Worm (Caenorhabditis elegans): ENCODE measurements around the gene F10E9.7.

F10E9.7 gene

ce11 chrIII:8319100-8319499 is 11.9 kb upstream of the F10E9.7 start, which contains the start of gene F10E9.11:
Gene F10E9.11 (minus strand): TSS chrIII:8319260.
- no peak for TF ChIP-seq unc-62 (GFP tag; optimal IDR thresholded peaks at IDR 0.05)

ce11 chrIII:8318488-8318887 is 11.2 kb upstream of the F10E9.7 start, which contains the start of gene sas-4:
Gene sas-4 (minus strand): TSS chrIII:8318588.
- TF ChIP-seq unc-62 (GFP tag; optimal IDR thresholded peaks at IDR 0.05) = no peak

ce11 chrIII:8312393-8312792 is 5.2 kb upstream of the F10E9.7 start, which contains the start of gene F10E9.2:
Gene F10E9.2 (plus strand): TSS chrIII:8312693.
- no peak for TF ChIP-seq unc-62 (GFP tag; optimal IDR thresholded peaks at IDR 0.05)

- TF ChIP-seq unc-62 (GFP tag; optimal IDR thresholded peaks at IDR 0.05) = no peak
Observed at ce11 chrIII:8310239-8311057, 3.2 kb upstream of the F10E9.7 start, which contains the start of gene F10E9.3. Gene F10E9.3 (plus strand): TSS chrIII:8311007.

ce11 chrIII:8308238-8308637 is 997 bp upstream of the F10E9.7 start, which contains the start of gene F10E9.4:
Gene F10E9.4 (plus strand): TSS chrIII:8308538.
- TF ChIP-seq unc-62 (GFP tag; optimal IDR thresholded peaks at IDR 0.05) = no peak

ce11 chrIII:8305816-8306215 is 1.4 kb downstream of the F10E9.7 start:
- TF ChIP-seq unc-62 (GFP tag; optimal IDR thresholded peaks at IDR 0.05) = no peak

- no peak for TF ChIP-seq unc-62 (GFP tag; optimal IDR thresholded peaks at IDR 0.05)
Observed at ce11 chrIII:8305304-8305703, 1.9 kb downstream of the F10E9.7 start.

- TF ChIP-seq unc-62 (GFP tag; optimal IDR thresholded peaks at IDR 0.05) = no peak
Observed at ce11 chrIII:8303440-8303839, 3.8 kb downstream of the F10E9.7 start.

ce11 chrIII:8300860-8301396 is 6.3 kb downstream of the F10E9.7 start:
- TF ChIP-seq unc-62 (GFP tag; optimal IDR thresholded peaks at IDR 0.05) = no peak

ce11 chrIII:8299734-8300133 is 7.5 kb downstream of the F10E9.7 start:
- no peak for TF ChIP-seq unc-62 (GFP tag; optimal IDR thresholded peaks at IDR 0.05)

- TF ChIP-seq unc-62 (GFP tag; optimal IDR thresholded peaks at IDR 0.05) = no peak
Observed at ce11 chrIII:8299078-8299587, 8.1 kb downstream of the F10E9.7 start.

ce11 chrIII:8298216-8298920 is 8.9 kb downstream of the F10E9.7 start:
- TF ChIP-seq unc-62 (GFP tag; optimal IDR thresholded peaks at IDR 0.05) = no peak

- TF ChIP-seq unc-62 (GFP tag; optimal IDR thresholded peaks at IDR 0.05) = no peak
Observed at ce11 chrIII:8293260-8293659, 14.0 kb downstream of the F10E9.7 start.

ce11 chrIII:8291268-8292032 is 15.8 kb downstream of the F10E9.7 start:
- no peak for TF ChIP-seq unc-62 (GFP tag; optimal IDR thresholded peaks at IDR 0.05)

ce11 chrIII:8289181-8289580 is 18.1 kb downstream of the F10E9.7 start:
- no peak for TF ChIP-seq unc-62 (GFP tag; optimal IDR thresholded peaks at IDR 0.05)
